Worm (Caenorhabditis elegans) whole organism, young adult: ENCODE results near the gene sre-48.

Experiments
- F55B11.4 ChIP-seq: sonication (generic microtip); optimal IDR thresholded peaks from 2 replicates; lab custom pipeline; 2016; ENCODE audit warnings: missing compliant biosample characterization, missing genetic modification characterization, borderline replicate concordance; ENCODE audit not compliant: insufficient read depth
- Y67H2A.10 ChIP-seq: fragments of 200-800 bp; sonication (Bioruptor generic); conservative IDR thresholded peaks from 2 replicates; pipeline ENCODE4 v1.3.6; 2022; ENCODE audit warnings: missing genetic modification reagents, missing genetic modification characterization, missing compliant biosample characterization
- akir-1 ChIP-seq: fragments of 200-800 bp; sonication (Bioruptor generic); optimal IDR thresholded peaks from 2 replicates; lab custom pipeline; 2018; ENCODE audit warnings: mild to moderate bottlenecking, missing genetic modification characterization, moderate library complexity, missing compliant biosample characterization
- ama-1 ChIP-seq, 3 experiments: fragments of 150-350 bp in 1 of 3; sonication (generic microtip) in 2 of 3; optimal IDR thresholded peaks; 2 replicates each; lab custom pipeline; 2014 to 2018; ENCODE audit warnings: missing biosample characterization in 2 of 3, missing genetic modification characterization in 2 of 3, missing genetic modification reagents in 2 of 3
- ceh-91 ChIP-seq: fragments of 200-800 bp; sonication (Bioruptor generic); IDR thresholded peaks from 2 replicates; pipeline ENCODE4 v1.3.6; 2022; ENCODE audit warnings: missing genetic modification reagents, missing genetic modification characterization, missing compliant biosample characterization
- egrh-3 ChIP-seq: fragments of 200-800 bp; sonication (Bioruptor generic); IDR thresholded peaks from 2 replicates; pipeline ENCODE4 v1.3.6; 2022; ENCODE audit warnings: missing genetic modification reagents, missing genetic modification characterization, missing compliant biosample characterization
- ets-4 ChIP-seq: fragments of 200-800 bp; sonication (Bioruptor generic); optimal IDR thresholded peaks from 2 replicates; lab custom pipeline; 2018; ENCODE audit warnings: mild to moderate bottlenecking, missing genetic modification characterization, missing compliant biosample characterization
- lin-35 ChIP-seq, 3 experiments: fragments of 150-350 bp in 2 of 3; sonication (generic microtip) in 1 of 3; optimal IDR thresholded peaks; 2 replicates each; lab custom pipeline; 2014 to 2018; ENCODE audit warnings: missing biosample characterization in 3 of 3, missing genetic modification characterization in 3 of 3, missing genetic modification reagents in 3 of 3
- rpc-1 ChIP-seq, 2 experiments: fragments of 150-350 bp in 1 of 2; sonication (generic microtip) in 1 of 2; optimal IDR thresholded peaks; 2 replicates each; lab custom pipeline; 2014 to 2018; ENCODE audit warnings: missing biosample characterization in 1 of 2, missing genetic modification characterization in 1 of 2, missing genetic modification reagents in 1 of 2, missing genotype in 1 of 2
- sptf-2 ChIP-seq: fragments of 200-800 bp; sonication (Bioruptor generic); optimal IDR thresholded peaks from 2 replicates; lab custom pipeline; 2018; ENCODE audit warnings: mild to moderate bottlenecking, missing genetic modification characterization, missing compliant biosample characterization
- unc-62 ChIP-seq: fragments of 150-350 bp; optimal IDR thresholded peaks from 2 replicates; lab custom pipeline; 2014; ENCODE audit warnings: missing biosample characterization, missing genetic modification reagents, missing genetic modification characterization
- zim-3 ChIP-seq: sonication (generic microtip); optimal IDR thresholded peaks from 2 replicates; lab custom pipeline; 2017; ENCODE audit warnings: mild to moderate bottlenecking, missing genetic modification characterization, moderate library complexity, missing compliant biosample characterization
- ztf-3 ChIP-seq: fragments of 200-800 bp; sonication (Bioruptor generic); optimal IDR thresholded peaks from 2 replicates; lab custom pipeline; 2018; ENCODE audit warnings: mild to moderate bottlenecking, missing genetic modification characterization, missing compliant biosample characterization

- TF ChIP-seq lin-35 (GFP tag; optimal IDR thresholded peaks at IDR 0.05; lab: Kevin White, UChicago) (no peak), zim-3 (no peak), ztf-3 (GFP tag; lab: Kevin White, UChicago) (no peak), sptf-2 (GFP tag; lab: Kevin White, UChicago) (no peak), akir-1 (GFP tag; lab: Kevin White, UChicago) (no peak), Y67H2A.10 (GFP tag; lab: Robert Waterston, UW) (no peak), egrh-3 (no peak), ets-4 (no peak), rpc-1 (optimal IDR thresholded peaks at IDR 0.05; lab: Kevin White, UChicago) (no peak), rpc-1 (tag; optimal IDR thresholded peaks at IDR 0.05; lab: Kevin White, UChicago) (no peak), F55B11.4 (tag; lab: Kevin White, UChicago) (no peak), ama-1 (optimal IDR thresholded peaks at IDR 0.05; lab: Kevin White, UChicago) (no peak), ama-1 (GFP tag; optimal IDR thresholded peaks at IDR 0.05; lab: Kevin White, UChicago) (no peak), ceh-91 (GFP tag; lab: Robert Waterston, UW) (no peak), unc-62 (GFP tag; lab: Kevin White, UChicago) (no peak)
These were observed 19.3 kb upstream of the sre-48 start, which contains the start of gene F01D5.2 for ce11 chrII:13998964-13999363.
